Worm (Caenorhabditis elegans) whole organism, L3 larva: Measurements from ENCODE around the gene ceh-62.

Experiments
- R02D3.7 ChIP-seq: fragments of 150-350 bp; optimal IDR thresholded peaks from 2 replicates; lab custom pipeline; 2014; ENCODE audit warnings: missing biosample characterization, missing genetic modification characterization
- ZK546.5 ChIP-seq: sonication (generic microtip); optimal IDR thresholded peaks from 2 replicates; lab custom pipeline; 2017; ENCODE audit warnings: missing biosample characterization, missing genetic modification characterization
- aly-2 ChIP-seq: fragments of 150-350 bp; optimal IDR thresholded peaks from 2 replicates; lab custom pipeline; 2014; ENCODE audit warnings: missing biosample characterization, missing genetic modification characterization
- ceh-82 ChIP-seq: fragments of 150-350 bp; optimal IDR thresholded peaks from 2 replicates; lab custom pipeline; 2014; ENCODE audit warnings: missing biosample characterization, missing genetic modification characterization
- egl-27 ChIP-seq: sonication (generic microtip); optimal IDR thresholded peaks from 4 replicates; lab custom pipeline; 2017; ENCODE audit warnings: missing biosample characterization, missing genetic modification reagents, missing genetic modification characterization
- egl-5 ChIP-seq: fragments of 150-350 bp; optimal IDR thresholded peaks from 2 replicates; lab custom pipeline; 2017; ENCODE audit warnings: missing biosample characterization, missing genetic modification reagents, missing genetic modification characterization, inconsistent platforms
- elt-1 ChIP-seq: fragments of 150-350 bp; optimal IDR thresholded peaks from 2 replicates; lab custom pipeline; 2014; ENCODE audit warnings: missing biosample characterization, missing genetic modification characterization
- elt-2 ChIP-seq: sonication (generic microtip); optimal IDR thresholded peaks from 2 replicates; lab custom pipeline; 2016; ENCODE audit warnings: missing genetic modification reagents, mild to moderate bottlenecking, missing genetic modification characterization, missing compliant biosample characterization
- elt-3 ChIP-seq, 3 experiments: fragments of 150-350 bp in 1 of 3; sonication (generic microtip) in 2 of 3; optimal IDR thresholded peaks; 2 replicates in 2 of 3; 4 replicates in 1 of 3; lab custom pipeline; 2014 to 2017; ENCODE audit warnings: missing biosample characterization in 3 of 3, missing genetic modification characterization in 3 of 3
- eor-1 ChIP-seq, 2 experiments: fragments of 150-350 bp; optimal IDR thresholded peaks; 2 replicates each; lab custom pipeline; 2014 to 2018; ENCODE audit warnings: missing biosample characterization in 2 of 2, missing genetic modification characterization in 2 of 2
- fkh-10 ChIP-seq: sonication (generic microtip); optimal IDR thresholded peaks from 2 replicates; lab custom pipeline; 2017; ENCODE audit warnings: missing biosample characterization, missing genetic modification reagents, missing genetic modification characterization
- fkh-2 ChIP-seq: fragments of 150-350 bp; optimal IDR thresholded peaks from 2 replicates; lab custom pipeline; 2014; ENCODE audit warnings: missing biosample characterization, missing genetic modification reagents, missing genetic modification characterization
- fos-1 ChIP-seq: fragments of 150-350 bp; optimal IDR thresholded peaks from 2 replicates; lab custom pipeline; 2014; ENCODE audit warnings: missing biosample characterization, missing genetic modification characterization
- hmg-11 ChIP-seq: sonication (generic microtip); optimal IDR thresholded peaks from 2 replicates; lab custom pipeline; 2016; ENCODE audit warnings: missing genetic modification characterization, missing compliant biosample characterization
- jun-1 ChIP-seq: fragments of 150-350 bp; optimal IDR thresholded peaks from 2 replicates; lab custom pipeline; 2014; ENCODE audit warnings: missing biosample characterization, missing genetic modification reagents, missing genetic modification characterization
- lin-15B ChIP-seq: fragments of 150-350 bp; optimal IDR thresholded peaks from 2 replicates; lab custom pipeline; 2014; ENCODE audit warnings: missing biosample characterization, missing genetic modification characterization
- lin-39 ChIP-seq: fragments of 150-350 bp; optimal IDR thresholded peaks from 2 replicates; lab custom pipeline; 2018; ENCODE audit warnings: missing biosample characterization, missing genetic modification reagents, missing genetic modification characterization
- lsy-12 ChIP-seq: sonication (generic microtip); optimal IDR thresholded peaks from 2 replicates; lab custom pipeline; 2016; ENCODE audit warnings: mild to moderate bottlenecking, missing genetic modification characterization, missing compliant biosample characterization
- mdl-1 ChIP-seq: fragments of 150-350 bp; optimal IDR thresholded peaks from 2 replicates; lab custom pipeline; 2014; ENCODE audit warnings: missing biosample characterization, missing genetic modification characterization
- mml-1 ChIP-seq: fragments of 150-350 bp; sonication (generic microtip); optimal IDR thresholded peaks from 3 replicates; lab custom pipeline; 2014; ENCODE audit warnings: missing biosample characterization, missing genetic modification characterization
- nfya-1 ChIP-seq: sonication (generic microtip); optimal IDR thresholded peaks from 2 replicates; lab custom pipeline; 2017; ENCODE audit warnings: missing genetic modification characterization, mild to moderate bottlenecking, missing compliant biosample characterization, antibody characterized with exemption, moderate library complexity; ENCODE audit not compliant: insufficient read depth
- nhr-11 ChIP-seq: fragments of 150-350 bp; optimal IDR thresholded peaks from 2 replicates; lab custom pipeline; 2014; ENCODE audit warnings: missing biosample characterization, missing genetic modification characterization
- nhr-23 ChIP-seq: fragments of 150-350 bp; optimal IDR thresholded peaks from 2 replicates; lab custom pipeline; 2014; ENCODE audit warnings: missing biosample characterization, missing genetic modification reagents, missing genetic modification characterization
- nhr-25 ChIP-seq: sonication (generic microtip); optimal IDR thresholded peaks from 2 replicates; lab custom pipeline; 2017; ENCODE audit warnings: missing biosample characterization, missing genetic modification characterization
- nhr-28 ChIP-seq: fragments of 150-350 bp; optimal IDR thresholded peaks from 2 replicates; lab custom pipeline; 2014; ENCODE audit warnings: missing biosample characterization, missing genetic modification characterization
- nhr-43 ChIP-seq: sonication (generic microtip); optimal IDR thresholded peaks from 2 replicates; lab custom pipeline; 2016; ENCODE audit warnings: mild to moderate bottlenecking, missing genetic modification characterization, missing compliant biosample characterization; ENCODE audit not compliant: poor library complexity, severe bottlenecking
- nhr-67 ChIP-seq: fragments of 150-350 bp; optimal IDR thresholded peaks from 2 replicates; lab custom pipeline; 2014; ENCODE audit warnings: missing biosample characterization, missing genetic modification characterization
- nhr-76 ChIP-seq: fragments of 150-350 bp; sonication (generic microtip); optimal IDR thresholded peaks from 5 replicates; lab custom pipeline; 2014; ENCODE audit warnings: missing biosample characterization, missing genetic modification characterization
- pha-4 ChIP-seq: fragments of 150-350 bp; optimal IDR thresholded peaks from 2 replicates; lab custom pipeline; 2014; ENCODE audit warnings: missing biosample characterization, missing genetic modification reagents, missing genetic modification characterization
- pqm-1 ChIP-seq: fragments of 150-350 bp; optimal IDR thresholded peaks from 2 replicates; lab custom pipeline; 2017; ENCODE audit warnings: missing biosample characterization, missing genetic modification characterization, inconsistent platforms
- sea-2 ChIP-seq: fragments of 150-350 bp; sonication (generic microtip); optimal IDR thresholded peaks from 4 replicates; lab custom pipeline; 2014; ENCODE audit warnings: missing biosample characterization, missing genetic modification reagents, missing genetic modification characterization
- skn-1 ChIP-seq: fragments of 150-350 bp; optimal IDR thresholded peaks from 2 replicates; lab custom pipeline; 2014; ENCODE audit warnings: missing biosample characterization, missing genetic modification characterization
- snpc-4 ChIP-seq: fragments of 150-350 bp; optimal IDR thresholded peaks from 2 replicates; lab custom pipeline; 2014; ENCODE audit warnings: missing biosample characterization, missing genetic modification characterization
- tbx-2 ChIP-seq: sonication (generic microtip); optimal IDR thresholded peaks from 2 replicates; lab custom pipeline; 2016; ENCODE audit warnings: mild to moderate bottlenecking, missing genetic modification characterization, missing compliant biosample characterization
- unc-62 ChIP-seq: fragments of 150-350 bp; sonication (generic microtip); optimal IDR thresholded peaks from 4 replicates; lab custom pipeline; 2014; ENCODE audit warnings: missing biosample characterization, missing genetic modification reagents, missing genetic modification characterization
- zag-1 ChIP-seq: fragments of 150-350 bp; optimal IDR thresholded peaks from 2 replicates; lab custom pipeline; 2014; ENCODE audit warnings: missing biosample characterization, missing genetic modification characterization
- ztf-11 ChIP-seq: fragments of 150-350 bp; optimal IDR thresholded peaks from 2 replicates; lab custom pipeline; 2014; ENCODE audit warnings: missing biosample characterization, missing genetic modification characterization
- ztf-4 ChIP-seq: fragments of 150-350 bp; optimal IDR thresholded peaks from 2 replicates; lab custom pipeline; 2014; ENCODE audit warnings: missing biosample characterization, missing genetic modification characterization

The ceh-62 gene

DNA sequence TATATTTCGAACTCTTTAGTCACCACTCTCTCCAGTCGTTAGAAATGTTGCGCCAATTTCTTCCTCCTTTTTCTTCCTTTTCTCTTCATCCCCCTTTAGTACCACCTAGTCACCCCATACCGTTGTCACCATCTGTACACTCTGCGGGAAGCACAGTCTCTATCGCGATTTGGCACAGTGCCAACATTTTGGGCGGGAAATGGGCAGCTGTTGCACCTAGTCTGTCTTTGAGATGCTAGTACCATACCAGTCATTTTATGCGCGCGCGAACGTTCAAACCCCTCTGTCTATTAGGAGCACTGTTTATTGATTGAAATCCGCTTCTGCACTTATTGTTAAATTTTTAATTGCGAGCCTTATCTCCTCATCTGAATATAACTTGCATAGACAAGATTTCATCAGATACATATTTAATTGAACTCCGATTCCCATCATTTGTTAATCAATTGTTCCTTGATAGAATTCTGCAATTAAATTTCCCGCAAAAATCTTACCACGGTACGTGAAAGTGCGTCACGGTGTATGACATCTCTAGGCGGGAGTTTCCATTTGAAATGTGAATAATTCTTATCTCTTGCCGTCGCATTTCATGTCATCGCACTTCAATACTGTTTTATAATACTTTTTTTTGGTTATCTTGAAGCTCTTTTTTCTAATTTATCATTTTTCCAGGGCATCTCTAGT, 20.6 kb upstream of the ceh-62 start, which contains the start of gene cdl-1:
TSS of gene cdl-1 (plus strand) at position 673 of the 684 bp plus-strand sequence.
- no peak for TF ChIP-seq ceh-82 (tag; lab: Kevin White, UChicago)
- TF ChIP-seq lin-15B (tag; lab: Kevin White, UChicago): peak; percentile 75
- peak; percentile 76 for TF ChIP-seq pha-4 (tag; lab: Kevin White, UChicago)
- TF ChIP-seq snpc-4: peak; percentile 80
- peak; percentile 59 for TF ChIP-seq elt-2 (tag; lab: Kevin White, UChicago)
- TF ChIP-seq nhr-23: peak; percentile 73
- TF ChIP-seq unc-62: no peak
- TF ChIP-seq ZK546.5 (tag; lab: Kevin White, UChicago): no peak
- no peak for TF ChIP-seq ztf-4 (tag; lab: Kevin White, UChicago)
- TF ChIP-seq aly-2 (tag; lab: Kevin White, UChicago): no peak
- no peak for TF ChIP-seq nhr-43 (tag; lab: Kevin White, UChicago)
- TF ChIP-seq pqm-1 (tag; lab: Kevin White, UChicago): peak; percentile 12
- TF ChIP-seq elt-3 (tag; optimal IDR thresholded peaks at IDR 0.05; lab: Kevin White, UChicago): no peak
- peak; percentile 67 for TF ChIP-seq nhr-25 (tag; lab: Kevin White, UChicago)
- TF ChIP-seq fkh-10: no peak
- no peak for TF ChIP-seq ztf-11 (tag; lab: Kevin White, UChicago)
- no peak for TF ChIP-seq zag-1 (tag; lab: Kevin White, UChicago)
- peak; percentile 69 for TF ChIP-seq nfya-1
- no peak for TF ChIP-seq fos-1
- TF ChIP-seq egl-5 (tag; lab: Kevin White, UChicago): peak; percentile 8
- TF ChIP-seq tbx-2: no peak
- TF ChIP-seq skn-1 (tag; lab: Kevin White, UChicago): no peak
- TF ChIP-seq sea-2 (GFP tag; lab: Kevin White, UChicago): no peak
- TF ChIP-seq mdl-1 (tag; lab: Kevin White, UChicago): no peak
- peak; percentile 19 for TF ChIP-seq lin-39 (tag; lab: Kevin White, UChicago)
- TF ChIP-seq egl-27 (tag; lab: Kevin White, UChicago): no peak
- peak; percentile 39 for TF ChIP-seq hmg-11 (tag; lab: Kevin White, UChicago)
- peak; percentile 23 for TF ChIP-seq R02D3.7

- TF ChIP-seq tbx-2: no peak
- no peak for TF ChIP-seq egl-5 (tag; lab: Kevin White, UChicago)
- no peak for TF ChIP-seq skn-1 (tag; lab: Kevin White, UChicago)
- no peak for TF ChIP-seq nhr-25 (tag; lab: Kevin White, UChicago)
- no peak for TF ChIP-seq nhr-28 (tag; lab: Kevin White, UChicago)
- TF ChIP-seq lsy-12 (tag; lab: Kevin White, UChicago): no peak
- no peak for TF ChIP-seq fos-1
- no peak for TF ChIP-seq mml-1 (tag; lab: Kevin White, UChicago)
- no peak for TF ChIP-seq pha-4 (tag; lab: Kevin White, UChicago)
- TF ChIP-seq elt-3 (tag; optimal IDR thresholded peaks at IDR 0.05; lab: Kevin White, UChicago): no peak
- no peak for TF ChIP-seq lin-15B (tag; lab: Kevin White, UChicago)
- TF ChIP-seq nhr-11: no peak
- TF ChIP-seq, all 47 proteins: peak for 0
These were observed 18.3 kb upstream of the ceh-62 start, which contains the start of gene tag-209 for ce11 chrII:10787240-10787639. Gene tag-209 (plus strand): TSS chrII:10787312.

DNA sequence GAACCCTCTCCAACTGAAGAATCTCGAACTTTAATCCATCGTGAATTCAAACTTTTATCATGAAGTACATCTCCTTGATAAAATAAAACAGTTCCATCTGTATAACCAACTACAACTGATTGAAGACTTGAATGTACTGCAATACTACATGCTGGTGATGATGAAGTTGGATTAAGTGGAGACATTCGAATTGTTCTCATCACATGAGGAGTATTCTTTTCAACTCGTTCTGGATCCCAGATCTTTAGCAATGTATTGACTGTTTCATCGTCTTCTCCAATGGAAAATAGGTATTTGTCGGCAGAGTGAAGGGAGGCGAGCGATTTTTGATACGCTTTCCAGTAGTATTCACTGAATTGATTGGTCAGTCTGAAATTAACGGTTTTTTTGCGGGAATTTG, 12.9 kb upstream of the ceh-62 start:
- TF ChIP-seq R02D3.7 (no peak), ztf-4 (tag; lab: Kevin White, UChicago) (no peak), nhr-43 (tag; lab: Kevin White, UChicago) (no peak), fkh-10 (no peak), eor-1 (tag; optimal IDR thresholded peaks at IDR 0.05; lab: Kevin White, UChicago) (no peak), nhr-67 (tag; lab: Kevin White, UChicago) (no peak), fkh-2 (tag; lab: Kevin White, UChicago) (no peak), egl-5 (tag; lab: Kevin White, UChicago) (no peak), jun-1 (tag; lab: Kevin White, UChicago) (no peak), zag-1 (tag; lab: Kevin White, UChicago) (no peak), skn-1 (tag; lab: Kevin White, UChicago) (no peak), nhr-76 (tag; lab: Kevin White, UChicago) (no peak), nfya-1 (no peak), elt-1 (tag; lab: Kevin White, UChicago) (no peak), lin-39 (tag; lab: Kevin White, UChicago) (no peak), tbx-2 (no peak), fos-1 (no peak)
